Worm (Caenorhabditis elegans): ENCODE data around the gene toe-2.

DNA sequence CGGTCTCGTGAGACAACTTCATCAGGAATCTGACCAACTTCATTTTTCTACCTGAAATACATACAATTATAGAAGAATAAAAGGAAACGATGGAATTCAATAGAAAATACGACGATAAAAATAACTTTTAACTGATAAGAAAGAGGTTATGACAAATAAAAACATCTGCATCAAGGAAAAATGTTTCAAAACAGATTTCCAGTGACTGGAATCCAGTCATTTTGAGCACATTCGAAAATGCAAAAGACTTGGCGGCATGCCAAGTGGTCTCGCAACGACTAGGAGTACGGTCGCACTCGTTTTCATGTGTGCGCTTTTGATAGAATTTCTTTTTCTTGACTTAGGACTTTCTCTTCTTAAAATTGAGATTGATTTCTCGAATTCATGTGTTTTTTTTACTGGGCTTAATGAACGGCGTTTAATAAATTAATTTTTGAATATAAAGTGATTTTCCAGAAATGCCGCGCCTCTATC is 31.4 kb downstream of the toe-2 start, which contains the start of the genes snr-3 and rsp-5:
- peak; percentile 71 to 86 (median 80) for TF ChIP-seq dpl-1 (GFP tag; optimal IDR thresholded peaks at IDR 0.05)
- TF ChIP-seq mep-1 (tag; optimal IDR thresholded peaks at IDR 0.05): peak; percentile 61
- peak; percentile 22 for TF ChIP-seq irx-1 (tag; optimal IDR thresholded peaks at IDR 0.05)
- TF ChIP-seq isw-1 (GFP tag; IDR thresholded peaks at IDR 0.05): peak; percentile 51
- TF ChIP-seq lin-14 (GFP tag; optimal IDR thresholded peaks at IDR 0.05): peak; percentile 65
- no peak for TF ChIP-seq nhr-11 (tag; optimal IDR thresholded peaks at IDR 0.05)
- TF ChIP-seq ceh-82 (tag; optimal IDR thresholded peaks at IDR 0.05): peak; percentile 38 to 68 (median 63)
- peak; percentile 78 to 91 for TF ChIP-seq lin-35 (GFP tag; optimal IDR thresholded peaks at IDR 0.05)
- no peak for TF ChIP-seq nhr-12 (tag; optimal IDR thresholded peaks at IDR 0.05)
